Worm (Caenorhabditis elegans) whole organism, L2 larva: ENCODE measurements around the gene srxa-10.

Experiments used
- crh-2 ChIP-seq: sonication (generic microtip); optimal IDR thresholded peaks from 2 replicates; lab custom pipeline; 2017; ENCODE audit warnings: missing biosample characterization, missing genetic modification characterization
- nhr-12 ChIP-seq: fragments of 150-350 bp; optimal IDR thresholded peaks from 2 replicates; lab custom pipeline; 2014; ENCODE audit warnings: missing biosample characterization, missing genetic modification characterization
- nhr-25 ChIP-seq: fragments of 150-350 bp; sonication (generic microtip); optimal IDR thresholded peaks from 3 replicates; lab custom pipeline; 2014; ENCODE audit warnings: missing biosample characterization, missing genetic modification characterization
- skn-1 ChIP-seq: sonication (generic microtip); optimal IDR thresholded peaks from 2 replicates; lab custom pipeline; 2017; ENCODE audit warnings: missing biosample characterization, missing genetic modification characterization
- zag-1 ChIP-seq: fragments of 150-350 bp; optimal IDR thresholded peaks from 2 replicates; lab custom pipeline; 2014; ENCODE audit warnings: missing biosample characterization, missing genetic modification characterization

ce11 chrIII:9789083-9789482 lies 7.3 kb downstream of the srxa-10 start:
- no peak for TF ChIP-seq crh-2
- TF ChIP-seq zag-1 (tag; lab: Kevin White, UChicago), result no peak
- TF ChIP-seq skn-1 (tag; lab: Kevin White, UChicago), result no peak
- no peak for TF ChIP-seq nhr-25 (tag; lab: Kevin White, UChicago)
- no peak for TF ChIP-seq nhr-12 (tag; lab: Kevin White, UChicago)
